Worm (Caenorhabditis elegans) whole organism, L2 larva: ENCODE results near the gene R10F2.5.

ENCODE experiments used
- C34F6.9 ChIP-seq: fragments of 150-350 bp; optimal IDR thresholded peaks from 2 replicates; lab custom pipeline; 2014; ENCODE audit warnings: missing biosample characterization, missing genetic modification characterization
- F13H6.1 ChIP-seq: sonication (generic microtip); optimal IDR thresholded peaks from 2 replicates; lab custom pipeline; 2016; ENCODE audit warnings: missing genetic modification characterization, missing compliant biosample characterization
- R02D3.7 ChIP-seq: fragments of 150-350 bp; optimal IDR thresholded peaks from 2 replicates; lab custom pipeline; 2014; ENCODE audit warnings: missing biosample characterization, missing genetic modification characterization
- Y55F3AM.14 ChIP-seq: fragments of 200-800 bp; sonication (Bioruptor generic); optimal IDR thresholded peaks from 2 replicates; lab custom pipeline; 2018; ENCODE audit warnings: mild to moderate bottlenecking, missing genetic modification characterization, missing compliant biosample characterization
- ZK546.5 ChIP-seq: sonication (generic microtip); optimal IDR thresholded peaks from 2 replicates; lab custom pipeline; 2017; ENCODE audit warnings: missing biosample characterization, missing genetic modification characterization
- alr-1 ChIP-seq: fragments of 150-350 bp; optimal IDR thresholded peaks from 2 replicates; lab custom pipeline; 2014; ENCODE audit warnings: missing biosample characterization, missing genetic modification characterization
- aly-2 ChIP-seq: fragments of 150-350 bp; optimal IDR thresholded peaks from 2 replicates; lab custom pipeline; 2014; ENCODE audit warnings: missing biosample characterization, missing genetic modification characterization
- ama-1 ChIP-seq: fragments of 150-350 bp; optimal IDR thresholded peaks from 2 replicates; lab custom pipeline; 2018; ENCODE audit warnings: inconsistent platforms
- blmp-1 ChIP-seq: sonication (generic microtip); optimal IDR thresholded peaks from 2 replicates; lab custom pipeline; 2017; ENCODE audit warnings: missing genetic modification characterization, mild to moderate bottlenecking, missing compliant biosample characterization, antibody characterized with exemption, moderate library complexity; ENCODE audit not compliant: insufficient read depth
- ceh-16 ChIP-seq: fragments of 150-350 bp; optimal IDR thresholded peaks from 2 replicates; lab custom pipeline; 2014; ENCODE audit warnings: missing biosample characterization, missing genetic modification characterization
- ceh-82 ChIP-seq: fragments of 150-350 bp; optimal IDR thresholded peaks from 2 replicates; lab custom pipeline; 2014; ENCODE audit warnings: missing biosample characterization, missing genetic modification characterization
- crh-2 ChIP-seq: sonication (generic microtip); optimal IDR thresholded peaks from 2 replicates; lab custom pipeline; 2017; ENCODE audit warnings: missing biosample characterization, missing genetic modification characterization
- dmd-4 ChIP-seq: sonication (generic microtip); optimal IDR thresholded peaks from 2 replicates; lab custom pipeline; 2017; ENCODE audit warnings: missing biosample characterization, missing genetic modification characterization
- egl-27 ChIP-seq: sonication (generic microtip); optimal IDR thresholded peaks from 3 replicates; lab custom pipeline; 2017; ENCODE audit warnings: missing biosample characterization, missing genetic modification reagents, missing genetic modification characterization
- elt-1 ChIP-seq: fragments of 150-350 bp; optimal IDR thresholded peaks from 2 replicates; lab custom pipeline; 2014; ENCODE audit warnings: missing biosample characterization, missing genetic modification characterization
- elt-3 ChIP-seq: sonication (generic microtip); optimal IDR thresholded peaks from 2 replicates; lab custom pipeline; 2017; ENCODE audit warnings: missing biosample characterization, missing genetic modification characterization
- fos-1 ChIP-seq: fragments of 150-350 bp; optimal IDR thresholded peaks from 2 replicates; lab custom pipeline; 2014; ENCODE audit warnings: missing biosample characterization, missing genetic modification characterization
- gmeb-1 ChIP-seq: fragments of 150-350 bp; optimal IDR thresholded peaks from 2 replicates; lab custom pipeline; 2014; ENCODE audit warnings: missing biosample characterization, missing genetic modification characterization
- lin-11 ChIP-seq: fragments of 150-350 bp; sonication (generic microtip); optimal IDR thresholded peaks from 2 replicates; lab custom pipeline; 2014; ENCODE audit warnings: missing biosample characterization, missing genetic modification characterization, inconsistent platforms, mixed read lengths
- lin-39 ChIP-seq: fragments of 150-350 bp; optimal IDR thresholded peaks from 2 replicates; lab custom pipeline; 2014; ENCODE audit warnings: missing biosample characterization, missing genetic modification reagents, missing genetic modification characterization
- mab-5 ChIP-seq: fragments of 150-350 bp; optimal IDR thresholded peaks from 2 replicates; lab custom pipeline; 2014; ENCODE audit warnings: missing biosample characterization, missing genetic modification characterization
- mbf-1 ChIP-seq: sonication (generic microtip); optimal IDR thresholded peaks from 2 replicates; lab custom pipeline; 2017; ENCODE audit warnings: missing biosample characterization, missing genetic modification characterization
- mdl-1 ChIP-seq, 2 experiments: fragments of 150-350 bp in 1 of 2; sonication (generic microtip) in 1 of 2; optimal IDR thresholded peaks; 2 replicates each; lab custom pipeline; 2017; ENCODE audit warnings: missing biosample characterization in 2 of 2, missing genetic modification characterization in 2 of 2
- nhr-10 ChIP-seq: sonication (generic microtip); optimal IDR thresholded peaks from 2 replicates; lab custom pipeline; 2017; ENCODE audit warnings: missing biosample characterization, missing genetic modification characterization
- nhr-11 ChIP-seq: fragments of 150-350 bp; optimal IDR thresholded peaks from 2 replicates; lab custom pipeline; 2014; ENCODE audit warnings: missing biosample characterization, missing genetic modification characterization
- nhr-12 ChIP-seq: fragments of 150-350 bp; optimal IDR thresholded peaks from 2 replicates; lab custom pipeline; 2014; ENCODE audit warnings: missing biosample characterization, missing genetic modification characterization
- nhr-129 ChIP-seq: fragments of 150-350 bp; optimal IDR thresholded peaks from 2 replicates; lab custom pipeline; 2014; ENCODE audit warnings: missing biosample characterization, missing genetic modification characterization
- nhr-21 ChIP-seq: fragments of 150-350 bp; optimal IDR thresholded peaks from 2 replicates; lab custom pipeline; 2014; ENCODE audit warnings: missing biosample characterization, missing genetic modification characterization
- nhr-23 ChIP-seq: fragments of 150-350 bp; optimal IDR thresholded peaks from 2 replicates; lab custom pipeline; 2014; ENCODE audit warnings: missing biosample characterization, missing genetic modification reagents, missing genetic modification characterization
- nhr-237 ChIP-seq: fragments of 150-350 bp; optimal IDR thresholded peaks from 2 replicates; lab custom pipeline; 2014; ENCODE audit warnings: missing biosample characterization, missing genetic modification characterization
- nhr-25 ChIP-seq: fragments of 150-350 bp; sonication (generic microtip); optimal IDR thresholded peaks from 3 replicates; lab custom pipeline; 2014; ENCODE audit warnings: missing biosample characterization, missing genetic modification characterization
- nhr-6 ChIP-seq: fragments of 150-350 bp; optimal IDR thresholded peaks from 2 replicates; lab custom pipeline; 2014; ENCODE audit warnings: missing biosample characterization, missing genetic modification characterization
- nhr-77 ChIP-seq: fragments of 150-350 bp; optimal IDR thresholded peaks from 2 replicates; lab custom pipeline; 2014; ENCODE audit warnings: missing biosample characterization, missing genetic modification characterization
- peb-1 ChIP-seq: fragments of 150-350 bp; optimal IDR thresholded peaks from 2 replicates; lab custom pipeline; 2014; ENCODE audit warnings: missing biosample characterization, missing genetic modification characterization
- sem-4 ChIP-seq: fragments of 150-350 bp; optimal IDR thresholded peaks from 2 replicates; lab custom pipeline; 2014; ENCODE audit warnings: missing biosample characterization, missing genetic modification reagents, missing genetic modification characterization
- sma-3 ChIP-seq: sonication (generic microtip); optimal IDR thresholded peaks from 2 replicates; lab custom pipeline; 2016; ENCODE audit warnings: missing genetic modification reagents, missing genetic modification characterization, missing compliant biosample characterization
- snpc-4 ChIP-seq: fragments of 150-350 bp; optimal IDR thresholded peaks from 2 replicates; lab custom pipeline; 2014; ENCODE audit warnings: missing biosample characterization, missing genetic modification characterization
- unc-39 ChIP-seq: fragments of 150-350 bp; optimal IDR thresholded peaks from 2 replicates; lab custom pipeline; 2014; ENCODE audit warnings: missing biosample characterization, missing genetic modification characterization
- unc-62 ChIP-seq: fragments of 150-350 bp; optimal IDR thresholded peaks from 2 replicates; lab custom pipeline; 2014; ENCODE audit warnings: missing biosample characterization, missing genetic modification reagents, missing genetic modification characterization
- zag-1 ChIP-seq: fragments of 150-350 bp; optimal IDR thresholded peaks from 2 replicates; lab custom pipeline; 2014; ENCODE audit warnings: missing biosample characterization, missing genetic modification characterization
- ztf-1 ChIP-seq: fragments of 200-800 bp; sonication (Bioruptor generic); conservative IDR thresholded peaks from 2 replicates; pipeline ENCODE4 v1.3.6; 2022; ENCODE audit warnings: missing genetic modification characterization, missing compliant biosample characterization

The R10F2.5 gene

DNA sequence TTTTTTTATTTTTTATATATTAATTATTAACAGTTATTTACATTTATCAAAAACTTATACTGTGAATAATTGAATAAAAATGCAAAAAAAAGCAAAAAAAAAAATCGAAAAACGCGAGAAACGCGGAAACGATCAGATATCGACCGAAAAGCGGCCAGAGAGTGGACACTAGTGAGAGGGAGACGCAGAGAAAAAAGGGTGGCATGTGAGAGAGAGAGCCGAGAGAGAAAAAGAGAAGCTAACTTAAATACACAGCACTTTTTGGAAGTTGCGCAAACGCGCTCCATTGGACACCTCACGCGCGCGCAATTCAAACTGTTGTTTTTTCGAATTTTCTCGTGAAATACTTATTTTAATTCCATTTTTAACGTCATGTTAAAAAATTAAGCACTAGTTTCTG, 41.9 kb upstream of the R10F2.5 start (continued):
- peak; percentile 57 for TF ChIP-seq nhr-21 (tag; lab: Kevin White, UChicago)
- no peak for TF ChIP-seq ama-1
- no peak for TF ChIP-seq nhr-6 (tag; lab: Kevin White, UChicago)
- TF ChIP-seq alr-1 = no peak
- TF ChIP-seq dmd-4 (tag; lab: Kevin White, UChicago) = no peak
- TF ChIP-seq snpc-4 = peak; percentile 46

DNA sequence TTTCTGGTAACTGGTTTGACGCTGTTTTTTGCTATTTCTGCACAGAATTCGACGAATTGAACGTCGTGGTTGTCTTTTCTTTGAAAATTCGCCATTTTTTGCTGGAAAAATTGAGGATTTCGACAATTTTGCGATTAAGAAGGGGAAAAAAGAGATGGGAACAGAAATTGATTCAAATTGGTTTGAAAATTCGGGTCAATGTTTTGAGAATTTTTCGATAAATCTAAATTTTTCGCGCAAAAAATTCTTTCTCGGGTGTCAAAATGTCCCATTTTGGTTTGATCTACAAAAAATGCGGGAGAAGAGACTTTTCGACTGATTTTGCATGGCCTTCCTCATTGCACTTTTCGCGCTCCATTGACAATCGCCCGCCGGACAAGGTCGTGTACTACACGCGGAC, 41.0 kb upstream of the R10F2.5 start, which contains the start of gene H05C05.2:
TSS of gene H05C05.2 (minus strand) at position 101 of the 400 bp plus-strand sequence.
- TF ChIP-seq ztf-1 (GFP tag; lab: Robert Waterston, UW) (no peak), nhr-12 (tag; lab: Kevin White, UChicago) (no peak), sma-3 (GFP tag; lab: Kevin White, UChicago) (no peak), nhr-6 (tag; lab: Kevin White, UChicago) (no peak), nhr-21 (tag; lab: Kevin White, UChicago) (no peak), snpc-4 (no peak), nhr-25 (tag; lab: Kevin White, UChicago) (no peak), blmp-1 (tag; lab: Kevin White, UChicago) (no peak), lin-11 (tag; lab: Kevin White, UChicago) (no peak)
- TF ChIP-seq, all 48 proteins: peak for 0

DNA sequence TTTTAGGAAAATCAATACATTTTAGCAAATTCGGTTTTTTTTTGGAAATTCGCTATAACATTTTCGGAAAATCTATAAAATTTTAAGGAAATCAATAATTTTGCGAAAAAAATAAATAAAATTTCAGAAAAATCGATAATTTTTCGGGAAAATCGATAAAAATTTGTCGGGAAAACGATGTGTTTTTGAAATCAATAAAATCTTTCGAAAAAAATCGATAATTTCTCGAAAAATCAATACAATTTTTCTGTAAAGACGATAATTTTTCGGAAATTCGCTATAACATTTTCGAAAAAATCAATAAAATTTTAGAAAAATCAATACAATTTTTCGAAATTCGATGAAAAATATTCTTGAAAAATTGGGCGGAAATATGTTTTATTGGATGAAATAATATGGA, 37.3 kb upstream of the R10F2.5 start:
- TF ChIP-seq nhr-10 = no peak
- no peak for TF ChIP-seq snpc-4
- TF ChIP-seq sem-4 (tag; lab: Kevin White, UChicago) = no peak
- no peak for TF ChIP-seq elt-3 (tag; lab: Kevin White, UChicago)
- no peak for TF ChIP-seq nhr-77 (tag; lab: Kevin White, UChicago)
- TF ChIP-seq aly-2 = no peak
- no peak for TF ChIP-seq lin-39 (tag; lab: Kevin White, UChicago)
- TF ChIP-seq sma-3 (GFP tag; lab: Kevin White, UChicago) = no peak
- TF ChIP-seq unc-39 (tag; lab: Kevin White, UChicago) = no peak
- TF ChIP-seq unc-62 (GFP tag; lab: Kevin White, UChicago) = no peak
- TF ChIP-seq crh-2 (tag; lab: Kevin White, UChicago) = no peak
- no peak for TF ChIP-seq Y55F3AM.14
- TF ChIP-seq R02D3.7 (tag; lab: Kevin White, UChicago) = no peak

DNA sequence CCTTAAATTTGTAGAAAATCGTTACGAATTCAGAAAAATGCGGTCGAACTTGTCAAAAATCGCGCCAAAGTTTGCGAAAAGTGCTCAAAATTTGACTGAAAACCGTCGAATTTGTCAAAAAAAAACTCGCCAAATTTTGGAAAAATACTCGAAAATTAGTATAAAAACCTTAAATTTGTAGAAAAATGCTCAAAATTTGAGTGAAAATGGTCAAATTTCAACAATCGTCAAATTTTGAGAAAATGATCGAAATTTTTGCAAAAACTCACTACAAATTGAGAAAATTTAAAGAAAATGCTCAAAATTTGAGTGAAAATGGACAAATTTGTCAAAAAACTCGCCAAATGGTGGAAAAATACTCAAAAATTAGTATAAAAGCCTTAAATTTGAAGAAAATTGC, 27.9 kb upstream of the R10F2.5 start:
- TF ChIP-seq blmp-1 (tag; lab: Kevin White, UChicago) (no peak), F13H6.1 (tag; lab: Kevin White, UChicago) (no peak), nhr-6 (tag; lab: Kevin White, UChicago) (no peak), mdl-1 (tag; optimal IDR thresholded peaks at IDR 0.05; lab: Kevin White, UChicago) (no peak), gmeb-1 (tag; lab: Kevin White, UChicago) (no peak), ceh-82 (no peak), nhr-11 (tag; lab: Kevin White, UChicago) (no peak), dmd-4 (tag; lab: Kevin White, UChicago) (no peak), fos-1 (tag; lab: Kevin White, UChicago) (no peak), zag-1 (tag; lab: Kevin White, UChicago) (no peak)

DNA sequence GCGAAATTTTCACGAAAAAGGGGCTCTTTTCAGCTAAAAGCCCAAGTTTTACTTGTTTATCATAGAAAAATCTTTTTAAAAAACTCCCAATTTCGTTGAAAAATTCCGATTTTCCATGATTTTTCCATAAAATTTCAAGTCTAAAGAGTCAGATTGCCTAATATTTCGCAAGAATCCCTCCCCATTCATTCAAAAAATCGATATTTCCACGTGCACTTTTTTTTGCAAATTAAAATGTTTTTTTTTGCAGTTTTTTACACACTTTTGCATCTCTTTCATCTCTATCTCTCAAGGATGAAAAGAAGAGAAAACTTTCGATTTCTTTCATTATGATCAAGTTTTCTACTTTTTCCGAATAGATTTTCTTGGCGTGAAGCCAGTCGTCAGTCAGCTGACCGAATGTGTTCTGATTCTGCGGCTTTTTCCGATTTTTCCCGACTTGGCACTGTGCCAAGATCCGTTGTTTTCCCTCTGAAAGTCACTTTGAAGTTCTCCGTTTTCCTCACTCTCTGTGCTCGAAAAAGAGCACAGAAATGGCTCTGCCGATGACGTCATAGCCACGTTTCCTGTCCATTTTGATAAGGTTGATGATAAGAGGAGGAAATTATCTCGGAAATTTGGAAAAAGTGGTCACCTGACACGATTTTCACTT, 23.9 kb upstream of the R10F2.5 start:
- peak; percentile 86 for TF ChIP-seq crh-2 (tag; lab: Kevin White, UChicago)
- TF ChIP-seq R02D3.7 (tag; lab: Kevin White, UChicago) = no peak
- TF ChIP-seq mbf-1 (tag; lab: Kevin White, UChicago) = no peak
- no peak for TF ChIP-seq unc-39 (tag; lab: Kevin White, UChicago)
- TF ChIP-seq dmd-4 (tag; lab: Kevin White, UChicago) = no peak
- TF ChIP-seq ceh-82 = no peak
- no peak for TF ChIP-seq egl-27 (tag; lab: Kevin White, UChicago)
- TF ChIP-seq ceh-16 (tag; lab: Kevin White, UChicago) = no peak
- TF ChIP-seq nhr-11 (tag; lab: Kevin White, UChicago) = no peak
- TF ChIP-seq elt-3 (tag; lab: Kevin White, UChicago) = no peak
- TF ChIP-seq nhr-21 (tag; lab: Kevin White, UChicago) = no peak
- no peak for TF ChIP-seq alr-1
- no peak for TF ChIP-seq nhr-6 (tag; lab: Kevin White, UChicago)
- TF ChIP-seq snpc-4 = no peak
- TF ChIP-seq Y55F3AM.14 = no peak
- TF ChIP-seq mab-5 = no peak
- peak; percentile 76 for TF ChIP-seq nhr-129 (tag; lab: Kevin White, UChicago)
- TF ChIP-seq C34F6.9 (tag; lab: Kevin White, UChicago) = peak; percentile 2
- peak; percentile 35 for TF ChIP-seq F13H6.1 (tag; lab: Kevin White, UChicago)
- TF ChIP-seq elt-1 (tag; lab: Kevin White, UChicago) = no peak
- TF ChIP-seq mdl-1 (tag; optimal IDR thresholded peaks at IDR 0.05; lab: Kevin White, UChicago) = no peak
- TF ChIP-seq sma-3 (GFP tag; lab: Kevin White, UChicago) = no peak
- no peak for TF ChIP-seq ama-1
- no peak for TF ChIP-seq zag-1 (tag; lab: Kevin White, UChicago)
- no peak for TF ChIP-seq nhr-77 (tag; lab: Kevin White, UChicago)
- TF ChIP-seq blmp-1 (tag; lab: Kevin White, UChicago) = peak; percentile 64
- TF ChIP-seq gmeb-1 (tag; lab: Kevin White, UChicago) = no peak
- peak; percentile 6 for TF ChIP-seq sem-4 (tag; lab: Kevin White, UChicago)
- TF ChIP-seq ZK546.5 (tag; lab: Kevin White, UChicago) = no peak
- TF ChIP-seq nhr-23 = no peak
- no peak for TF ChIP-seq nhr-237 (tag; lab: Kevin White, UChicago)
- TF ChIP-seq peb-1 (tag; lab: Kevin White, UChicago) = no peak
- no peak for TF ChIP-seq nhr-12 (tag; lab: Kevin White, UChicago)
